Worm (Caenorhabditis elegans) whole organism, late embryonic: ENCODE data around the gene srx-58.

Source experiments
- C38D4.7 ChIP-seq: fragments of 200-800 bp; sonication (Bioruptor generic); optimal IDR thresholded peaks from 2 replicates; lab custom pipeline; 2018; ENCODE audit warnings: mild to moderate bottlenecking, missing genetic modification characterization, moderate library complexity, missing compliant biosample characterization
- F13H6.1 ChIP-seq: sonication (generic microtip); optimal IDR thresholded peaks from 2 replicates; lab custom pipeline; 2016; ENCODE audit warnings: missing genetic modification characterization, missing compliant biosample characterization
- K02D7.2 ChIP-seq: sonication (generic microtip); optimal IDR thresholded peaks from 2 replicates; lab custom pipeline; 2017; ENCODE audit warnings: mild to moderate bottlenecking, missing genetic modification characterization, missing compliant biosample characterization
- T23F11.4 ChIP-seq: fragments of 200-800 bp; sonication (Bioruptor generic); optimal IDR thresholded peaks from 2 replicates; lab custom pipeline; 2018; ENCODE audit warnings: mild to moderate bottlenecking, missing genetic modification characterization, missing compliant biosample characterization
- Y22D7AL.16 ChIP-seq: sonication (generic microtip); optimal IDR thresholded peaks from 2 replicates; lab custom pipeline; 2016; ENCODE audit warnings: missing genetic modification characterization, missing compliant biosample characterization
- ama-1 ChIP-seq: fragments of 150-350 bp; optimal IDR thresholded peaks from 2 replicates; lab custom pipeline; 2014
- ceh-30 ChIP-seq: fragments of 150-350 bp; optimal IDR thresholded peaks from 2 replicates; lab custom pipeline; 2014; ENCODE audit warnings: missing biosample characterization, missing genetic modification characterization
- ceh-31 ChIP-seq: sonication (generic microtip); optimal IDR thresholded peaks from 2 replicates; lab custom pipeline; 2016; ENCODE audit warnings: missing genetic modification characterization, missing compliant biosample characterization
- ceh-34 ChIP-seq: sonication (generic microtip); optimal IDR thresholded peaks from 2 replicates; lab custom pipeline; 2016; ENCODE audit warnings: mild to moderate bottlenecking, missing genetic modification characterization, missing compliant biosample characterization
- ceh-45 ChIP-seq: fragments of 200-800 bp; sonication (Bioruptor generic); IDR thresholded peaks from 2 replicates; pipeline ENCODE4 v1.3.6; 2022; ENCODE audit warnings: missing genetic modification reagents, missing genetic modification characterization, missing compliant biosample characterization
- ceh-48 ChIP-seq: sonication (generic microtip); optimal IDR thresholded peaks from 2 replicates; lab custom pipeline; 2016; ENCODE audit warnings: missing genetic modification characterization, inconsistent platforms, missing compliant biosample characterization
- ceh-6 ChIP-seq: fragments of 200-800 bp; sonication (Bioruptor generic); optimal IDR thresholded peaks from 2 replicates; lab custom pipeline; 2018; ENCODE audit warnings: mild to moderate bottlenecking, missing genetic modification characterization, missing compliant biosample characterization
- ceh-9 ChIP-seq: sonication (generic microtip); optimal IDR thresholded peaks from 2 replicates; lab custom pipeline; 2016; ENCODE audit warnings: mild to moderate bottlenecking, missing genetic modification characterization, inconsistent platforms, missing compliant biosample characterization
- che-1 ChIP-seq: sonication (generic microtip); optimal IDR thresholded peaks from 2 replicates; lab custom pipeline; 2016; ENCODE audit warnings: mild to moderate bottlenecking, missing genetic modification characterization, missing compliant biosample characterization
- dmd-4 ChIP-seq: sonication (generic microtip); optimal IDR thresholded peaks from 2 replicates; lab custom pipeline; 2016; ENCODE audit warnings: borderline replicate concordance, missing genetic modification characterization, missing compliant biosample characterization
- elt-2 ChIP-seq: sonication (generic microtip); optimal IDR thresholded peaks from 2 replicates; lab custom pipeline; 2016; ENCODE audit warnings: missing genetic modification reagents, missing genetic modification characterization, missing compliant biosample characterization
- elt-4 ChIP-seq: sonication (generic microtip); optimal IDR thresholded peaks from 2 replicates; lab custom pipeline; 2016; ENCODE audit warnings: missing genetic modification characterization, missing compliant biosample characterization
- ets-4 ChIP-seq: sonication (generic microtip); optimal IDR thresholded peaks from 2 replicates; lab custom pipeline; 2016; ENCODE audit warnings: missing genetic modification characterization, missing compliant biosample characterization
- eyg-1 ChIP-seq: sonication (generic microtip); optimal IDR thresholded peaks from 2 replicates; lab custom pipeline; 2016; ENCODE audit warnings: missing genotype, missing genetic modification characterization, missing compliant biosample characterization
- fkh-6 ChIP-seq: sonication (generic microtip); optimal IDR thresholded peaks from 2 replicates; lab custom pipeline; 2016; ENCODE audit warnings: missing genetic modification characterization, missing compliant biosample characterization
- gmeb-2 ChIP-seq: sonication (generic microtip); optimal IDR thresholded peaks from 2 replicates; lab custom pipeline; 2016; ENCODE audit warnings: missing genetic modification characterization, inconsistent platforms, missing compliant biosample characterization
- hlh-13 ChIP-seq: fragments of 200-800 bp; sonication (Bioruptor generic); optimal IDR thresholded peaks from 2 replicates; lab custom pipeline; 2018; ENCODE audit warnings: mild to moderate bottlenecking, missing genetic modification characterization, missing compliant biosample characterization
- hlh-30 ChIP-seq: sonication (generic microtip); optimal IDR thresholded peaks from 2 replicates; lab custom pipeline; 2017; ENCODE audit warnings: antibody characterized with exemption, missing genetic modification characterization, missing compliant biosample characterization; ENCODE audit not compliant: insufficient read depth
- hlh-6 ChIP-seq: sonication (generic microtip); optimal IDR thresholded peaks from 2 replicates; lab custom pipeline; 2016; ENCODE audit warnings: missing genotype, missing genetic modification characterization, missing compliant biosample characterization
- lim-6 ChIP-seq: sonication (generic microtip); optimal IDR thresholded peaks from 2 replicates; lab custom pipeline; 2016; ENCODE audit warnings: missing genetic modification characterization, missing compliant biosample characterization
- lin-11 ChIP-seq: fragments of 200-800 bp; sonication (Bioruptor generic); optimal IDR thresholded peaks from 2 replicates; lab custom pipeline; 2018; ENCODE audit warnings: mild to moderate bottlenecking, missing genetic modification characterization, missing compliant biosample characterization
- nfya-1 ChIP-seq: sonication (generic microtip); optimal IDR thresholded peaks from 2 replicates; lab custom pipeline; 2017; ENCODE audit warnings: missing genetic modification characterization, mild to moderate bottlenecking, missing compliant biosample characterization, antibody characterized with exemption, moderate library complexity
- nhr-11 ChIP-seq: fragments of 150-350 bp; optimal IDR thresholded peaks from 2 replicates; lab custom pipeline; 2014; ENCODE audit warnings: missing biosample characterization, missing genetic modification characterization
- nhr-232 ChIP-seq: sonication (generic microtip); optimal IDR thresholded peaks from 2 replicates; lab custom pipeline; 2016; ENCODE audit warnings: missing genetic modification characterization, missing compliant biosample characterization
- odd-2 ChIP-seq: sonication (generic microtip); optimal IDR thresholded peaks from 2 replicates; lab custom pipeline; 2017; ENCODE audit warnings: antibody characterized with exemption, mild to moderate bottlenecking, missing genetic modification characterization, missing compliant biosample characterization
- pqm-1 ChIP-seq: sonication (generic microtip); optimal IDR thresholded peaks from 2 replicates; lab custom pipeline; 2016; ENCODE audit warnings: missing genetic modification characterization, missing compliant biosample characterization
- ref-2 ChIP-seq: sonication (generic microtip); optimal IDR thresholded peaks from 2 replicates; lab custom pipeline; 2016; ENCODE audit warnings: missing genetic modification characterization, missing compliant biosample characterization
- rnt-1 ChIP-seq: sonication (generic microtip); optimal IDR thresholded peaks from 2 replicates; lab custom pipeline; 2016; ENCODE audit warnings: missing genetic modification characterization, missing compliant biosample characterization
- sdc-2 ChIP-seq: sonication (generic microtip); optimal IDR thresholded peaks from 2 replicates; lab custom pipeline; 2016; ENCODE audit warnings: missing genotype, missing genetic modification characterization, missing compliant biosample characterization
- sox-2 ChIP-seq: fragments of 200-800 bp; sonication (Bioruptor generic); IDR thresholded peaks from 2 replicates; pipeline ENCODE4 v1.3.6; 2022; ENCODE audit warnings: missing genetic modification reagents, missing genetic modification characterization, missing compliant biosample characterization
- sox-4 ChIP-seq: sonication (generic microtip); optimal IDR thresholded peaks from 2 replicates; lab custom pipeline; 2017; ENCODE audit warnings: mild to moderate bottlenecking, missing genetic modification characterization, inconsistent platforms, missing compliant biosample characterization
- tbx-2 ChIP-seq: sonication (generic microtip); optimal IDR thresholded peaks from 2 replicates; lab custom pipeline; 2016; ENCODE audit warnings: missing genetic modification characterization, missing compliant biosample characterization
- ttx-3 ChIP-seq: sonication (generic microtip); optimal IDR thresholded peaks from 2 replicates; lab custom pipeline; 2016; ENCODE audit warnings: missing genetic modification reagents, missing genetic modification characterization, missing compliant biosample characterization
- unc-86 ChIP-seq: sonication (generic microtip); optimal IDR thresholded peaks from 2 replicates; lab custom pipeline; 2016; ENCODE audit warnings: missing genetic modification characterization, missing compliant biosample characterization
- ztf-16 ChIP-seq: sonication (generic microtip); optimal IDR thresholded peaks from 2 replicates; lab custom pipeline; 2017; ENCODE audit warnings: missing genetic modification characterization, missing compliant biosample characterization

srx-58 gene

ce11 chrV:15367770-15368169, 15.3 kb downstream of the srx-58 start:
- TF ChIP-seq odd-2 (tag; lab: Kevin White, UChicago) (no peak), unc-86 (tag; lab: Kevin White, UChicago) (no peak), rnt-1 (tag; lab: Kevin White, UChicago) (no peak), ceh-30 (tag; lab: Kevin White, UChicago) (no peak), ceh-34 (tag; lab: Kevin White, UChicago) (no peak), K02D7.2 (no peak), hlh-6 (tag; lab: Kevin White, UChicago) (no peak), T23F11.4 (no peak), tbx-2 (no peak), sdc-2 (tag; lab: Kevin White, UChicago) (no peak), ceh-9 (tag; lab: Kevin White, UChicago) (no peak), nfya-1 (tag; lab: Kevin White, UChicago) (no peak), ztf-16 (tag; lab: Kevin White, UChicago) (no peak), lim-6 (no peak), fkh-6 (tag; lab: Kevin White, UChicago) (no peak)

- TF ChIP-seq ttx-3 (tag; lab: Kevin White, UChicago) = no peak
- TF ChIP-seq gmeb-2 (tag; lab: Kevin White, UChicago) = no peak
- no peak for TF ChIP-seq elt-4 (tag; lab: Kevin White, UChicago)
- TF ChIP-seq ref-2 = no peak
- TF ChIP-seq T23F11.4 = no peak
- TF ChIP-seq odd-2 (tag; lab: Kevin White, UChicago) = no peak
- no peak for TF ChIP-seq dmd-4 (tag; lab: Kevin White, UChicago)
- TF ChIP-seq F13H6.1 (tag; lab: Kevin White, UChicago) = no peak
- TF ChIP-seq ztf-16 (tag; lab: Kevin White, UChicago) = no peak
- TF ChIP-seq pqm-1 (tag; lab: Kevin White, UChicago) = no peak
- TF ChIP-seq elt-2 = no peak
- no peak for TF ChIP-seq eyg-1 (tag; lab: Kevin White, UChicago)
- TF ChIP-seq C38D4.7 (GFP tag; lab: Kevin White, UChicago) = no peak
- TF ChIP-seq ceh-6 (GFP tag; lab: Kevin White, UChicago) = no peak
- no peak for TF ChIP-seq hlh-6 (tag; lab: Kevin White, UChicago)
- TF ChIP-seq ceh-48 (tag; lab: Kevin White, UChicago) = no peak
- TF ChIP-seq lin-11 (tag; lab: Kevin White, UChicago) = no peak
- no peak for TF ChIP-seq hlh-13
- TF ChIP-seq ceh-31 (tag; lab: Kevin White, UChicago) = no peak
Measured at ce11 chrV:15369707-15370106, 17.2 kb downstream of the srx-58 start, which contains the start of gene nhr-269. TSS of gene nhr-269 (minus strand) at chrV:15369807.

ce11 chrV:15376223-15376622, 23.7 kb downstream of the srx-58 start, which contains the start of gene srh-52:
TSS of gene srh-52 (minus strand) at chrV:15376323.
- no peak for TF ChIP-seq ama-1 (lab: Kevin White, UChicago)
- no peak for TF ChIP-seq ceh-31 (tag; lab: Kevin White, UChicago)
- no peak for TF ChIP-seq sox-2
- TF ChIP-seq hlh-30 (tag; lab: Kevin White, UChicago) = no peak
- TF ChIP-seq dmd-4 (tag; lab: Kevin White, UChicago) = no peak
- TF ChIP-seq che-1 (tag; lab: Kevin White, UChicago) = no peak
- TF ChIP-seq gmeb-2 (tag; lab: Kevin White, UChicago) = no peak
- no peak for TF ChIP-seq ztf-16 (tag; lab: Kevin White, UChicago)
- TF ChIP-seq ceh-6 (GFP tag; lab: Kevin White, UChicago) = no peak
- no peak for TF ChIP-seq sox-4 (tag; lab: Kevin White, UChicago)
- TF ChIP-seq Y22D7AL.16 (tag; lab: Kevin White, UChicago) = no peak
- TF ChIP-seq pqm-1 (tag; lab: Kevin White, UChicago) = no peak
- no peak for TF ChIP-seq nhr-11
- no peak for TF ChIP-seq ceh-45 (GFP tag; lab: Robert Waterston, UW)
- no peak for TF ChIP-seq ets-4 (tag; lab: Kevin White, UChicago)
- no peak for TF ChIP-seq elt-2
- no peak for TF ChIP-seq nhr-232 (tag; lab: Kevin White, UChicago)
